Worm (Caenorhabditis elegans) whole organism, midembryonic: ENCODE results near the gene ham-3.

Experiments used
- T22C8.4 ChIP-seq: fragments of 200-800 bp; sonication (Bioruptor generic); IDR thresholded peaks from 2 replicates; pipeline ENCODE4 v1.3.6; 2022; ENCODE audit warnings: missing genetic modification characterization, missing compliant biosample characterization
- cog-1 ChIP-seq: sonication (generic microtip); optimal IDR thresholded peaks from 2 replicates; lab custom pipeline; 2016; ENCODE audit warnings: missing genetic modification characterization, missing compliant biosample characterization
- flt-1 ChIP-seq: fragments of 200-800 bp; sonication (Bioruptor generic); IDR thresholded peaks from 2 replicates; pipeline ENCODE4 v1.3.6; 2022; ENCODE audit warnings: missing genetic modification characterization, missing compliant biosample characterization
- klf-2 ChIP-seq: fragments of 200-800 bp; sonication (Bioruptor generic); conservative IDR thresholded peaks from 2 replicates; pipeline ENCODE4 v1.3.6; 2022; ENCODE audit warnings: missing genetic modification reagents, missing genetic modification characterization, missing compliant biosample characterization
- med-1 ChIP-seq: sonication (generic microtip); optimal IDR thresholded peaks from 2 replicates; lab custom pipeline; 2017; ENCODE audit warnings: missing genetic modification characterization, mild to moderate bottlenecking, missing compliant biosample characterization, antibody characterized with exemption, missing genetic modification reagents; ENCODE audit not compliant: insufficient read depth
- ref-1 ChIP-seq: fragments of 200-800 bp; sonication (Bioruptor generic); conservative IDR thresholded peaks from 2 replicates; pipeline ENCODE4 v1.3.6; 2022; ENCODE audit warnings: missing genetic modification reagents, missing genetic modification characterization, missing compliant biosample characterization
- tab-1 ChIP-seq: fragments of 200-800 bp; sonication (Bioruptor generic); IDR thresholded peaks from 2 replicates; pipeline ENCODE4 v1.3.6; 2022; ENCODE audit warnings: missing genetic modification characterization, missing compliant biosample characterization
- ztf-23 ChIP-seq: fragments of 200-800 bp; sonication (Bioruptor generic); IDR thresholded peaks from 2 replicates; pipeline ENCODE4 v1.3.6; 2022; ENCODE audit warnings: missing genetic modification reagents, missing genetic modification characterization, missing compliant biosample characterization
- ztf-29 ChIP-seq: fragments of 200-800 bp; sonication (Bioruptor generic); IDR thresholded peaks from 2 replicates; pipeline ENCODE4 v1.3.6; 2022; ENCODE audit warnings: missing genetic modification reagents, missing genetic modification characterization, missing compliant biosample characterization

The ham-3 gene

ce11 chrIII:10151719-10152118 is 31.1 kb downstream of the ham-3 start:
- TF ChIP-seq ztf-29: no peak
- TF ChIP-seq ref-1 (GFP tag; lab: Robert Waterston, UW): no peak
- no peak for TF ChIP-seq cog-1 (tag; lab: Kevin White, UChicago)
- 0 out of 2 replicates have a peak, but pooled peaks have one; percentile 47 for TF ChIP-seq ztf-23 (GFP tag; lab: Robert Waterston, UW)

ce11 chrIII:10152495-10152894 is 31.9 kb downstream of the ham-3 start, which contains the start of gene nac-3:
Gene nac-3, plus strand, starts transcription at chrIII:10152795.
- no peak for TF ChIP-seq ztf-29
- TF ChIP-seq klf-2 (GFP tag; lab: Robert Waterston, UW): no peak
- no peak for TF ChIP-seq ref-1 (GFP tag; lab: Robert Waterston, UW)
- TF ChIP-seq flt-1 (GFP tag; lab: Robert Waterston, UW): no peak
- TF ChIP-seq ztf-23 (GFP tag; lab: Robert Waterston, UW): no peak
- TF ChIP-seq tab-1 (GFP tag; lab: Robert Waterston, UW): no peak
- no peak for TF ChIP-seq med-1 (GFP tag; lab: Kevin White, UChicago)
- TF ChIP-seq cog-1 (tag; lab: Kevin White, UChicago): no peak
- no peak for TF ChIP-seq T22C8.4

- TF ChIP-seq ref-1 (GFP tag; lab: Robert Waterston, UW) (no peak), cog-1 (tag; lab: Kevin White, UChicago) (no peak), flt-1 (GFP tag; lab: Robert Waterston, UW) (no peak), T22C8.4 (no peak), tab-1 (GFP tag; lab: Robert Waterston, UW) (no peak), med-1 (GFP tag; lab: Kevin White, UChicago) (no peak), klf-2 (GFP tag; lab: Robert Waterston, UW) (no peak), ztf-29 (no peak), ztf-23 (GFP tag; lab: Robert Waterston, UW) (no peak)
Measured at ce11 chrIII:10153003-10153402, 32.4 kb downstream of the ham-3 start.

- TF ChIP-seq ztf-23 (GFP tag; lab: Robert Waterston, UW) (no peak), tab-1 (GFP tag; lab: Robert Waterston, UW) (no peak), klf-2 (GFP tag; lab: Robert Waterston, UW) (no peak), ztf-29 (no peak), ref-1 (GFP tag; lab: Robert Waterston, UW) (no peak), flt-1 (GFP tag; lab: Robert Waterston, UW) (no peak), cog-1 (tag; lab: Kevin White, UChicago) (no peak)
Measured at ce11 chrIII:10154993-10155392, 34.4 kb downstream of the ham-3 start.

ce11 chrIII:10156269-10156668 is 35.7 kb downstream of the ham-3 start:
- no peak for TF ChIP-seq cog-1 (tag; lab: Kevin White, UChicago)
- TF ChIP-seq T22C8.4: no peak
- TF ChIP-seq flt-1 (GFP tag; lab: Robert Waterston, UW): no peak
- TF ChIP-seq med-1 (GFP tag; lab: Kevin White, UChicago): no peak
- no peak for TF ChIP-seq klf-2 (GFP tag; lab: Robert Waterston, UW)
- no peak for TF ChIP-seq tab-1 (GFP tag; lab: Robert Waterston, UW)

- TF ChIP-seq ztf-29: no peak
- no peak for TF ChIP-seq tab-1 (GFP tag; lab: Robert Waterston, UW)
- no peak for TF ChIP-seq ztf-23 (GFP tag; lab: Robert Waterston, UW)
- TF ChIP-seq ref-1 (GFP tag; lab: Robert Waterston, UW): no peak
- no peak for TF ChIP-seq med-1 (GFP tag; lab: Kevin White, UChicago)
- TF ChIP-seq flt-1 (GFP tag; lab: Robert Waterston, UW): no peak
- TF ChIP-seq klf-2 (GFP tag; lab: Robert Waterston, UW): no peak
- no peak for TF ChIP-seq cog-1 (tag; lab: Kevin White, UChicago)
Measured at ce11 chrIII:10160385-10160784, 39.8 kb downstream of the ham-3 start, which contains the start of the genes K08E5.5 and mua-3. Gene K08E5.5, minus strand, starts transcription at chrIII:10160485. Gene mua-3, plus strand, starts transcription at chrIII:10160697.

- TF ChIP-seq cog-1 (tag; lab: Kevin White, UChicago): no peak
- TF ChIP-seq flt-1 (GFP tag; lab: Robert Waterston, UW): no peak
- TF ChIP-seq tab-1 (GFP tag; lab: Robert Waterston, UW): no peak
- no peak for TF ChIP-seq T22C8.4
- no peak for TF ChIP-seq ref-1 (GFP tag; lab: Robert Waterston, UW)
- no peak for TF ChIP-seq med-1 (GFP tag; lab: Kevin White, UChicago)
- no peak for TF ChIP-seq klf-2 (GFP tag; lab: Robert Waterston, UW)
- no peak for TF ChIP-seq ztf-23 (GFP tag; lab: Robert Waterston, UW)
- no peak for TF ChIP-seq ztf-29
Measured at ce11 chrIII:10170265-10170664, 49.7 kb downstream of the ham-3 start.
